Fruit fly (Drosophila melanogaster) whole organism, embryonic: Measurements from ENCODE around the gene SecS.

Experiments used
- Ada2b ChIP-seq: fragments of 200-800 bp; sonication (Bioruptor generic); IDR thresholded peaks from 2 replicates; pipeline ENCODE4 v1.3.6; 2022; ENCODE audit warnings: missing biosample characterization, missing genetic modification characterization
- BtbVII ChIP-seq: fragments of 200-800 bp; sonication (Bioruptor generic); optimal IDR thresholded peaks from 3 replicates; lab custom pipeline; 2017; ENCODE audit warnings: missing biosample characterization, mild to moderate bottlenecking, missing genetic modification characterization
- CG1024 ChIP-seq: fragments of 200-800 bp; sonication (Bioruptor generic); IDR thresholded peaks from 2 replicates; pipeline ENCODE4 v1.3.6; 2022; ENCODE audit warnings: missing biosample characterization, missing genetic modification characterization
- CG11093 ChIP-seq: fragments of 200-800 bp; sonication (Bioruptor generic); IDR thresholded peaks from 3 replicates; pipeline ENCODE4 v1.3.6; 2022; ENCODE audit warnings: missing biosample characterization, missing genetic modification characterization
- CG13624 ChIP-seq: fragments of 200-800 bp; sonication (Bioruptor generic); optimal IDR thresholded peaks from 2 replicates; lab custom pipeline; 2016; ENCODE audit warnings: missing biosample characterization, missing genetic modification characterization
- CG13775 ChIP-seq: fragments of 200-800 bp; sonication (Bioruptor generic); optimal IDR thresholded peaks from 3 replicates; lab custom pipeline; 2017; ENCODE audit warnings: missing biosample characterization, mild to moderate bottlenecking, missing genetic modification characterization
- CG13894 ChIP-seq: fragments of 200-800 bp; sonication (Bioruptor generic); optimal IDR thresholded peaks from 3 replicates; lab custom pipeline; 2018; ENCODE audit warnings: missing biosample characterization, mild to moderate bottlenecking, missing genetic modification characterization, moderate library complexity
- CG1602 ChIP-seq: fragments of 200-800 bp; sonication (Bioruptor generic); optimal IDR thresholded peaks from 3 replicates; lab custom pipeline; 2016; ENCODE audit warnings: missing biosample characterization, missing genetic modification characterization
- CG18476 ChIP-seq: fragments of 200-800 bp; sonication (Bioruptor generic); optimal IDR thresholded peaks from 2 replicates; lab custom pipeline; 2016; ENCODE audit warnings: missing biosample characterization, mild to moderate bottlenecking, missing genetic modification characterization
- CG31365 ChIP-seq: fragments of 200-800 bp; sonication (Bioruptor generic); optimal IDR thresholded peaks from 2 replicates; lab custom pipeline; 2018; ENCODE audit warnings: missing biosample characterization, mild to moderate bottlenecking, missing genetic modification characterization
- CG32767 ChIP-seq: fragments of 200-800 bp; sonication (Bioruptor generic); IDR thresholded peaks from 2 replicates; pipeline ENCODE4 v1.3.6; 2022; ENCODE audit warnings: missing biosample characterization, missing genetic modification characterization
- CG42726 ChIP-seq: fragments of 200-800 bp; sonication (Bioruptor generic); IDR thresholded peaks from 2 replicates; pipeline ENCODE4 v1.3.6; 2022; ENCODE audit warnings: missing biosample characterization, missing genetic modification characterization; ENCODE audit not compliant: partially characterized antibody
- CG4282 ChIP-seq: fragments of 200-800 bp; sonication (Bioruptor generic); optimal IDR thresholded peaks from 2 replicates; lab custom pipeline; 2016; ENCODE audit warnings: missing biosample characterization, missing genetic modification characterization
- CG4328 ChIP-seq: fragments of 200-800 bp; sonication (Bioruptor generic); optimal IDR thresholded peaks from 3 replicates; lab custom pipeline; 2017; ENCODE audit warnings: missing biosample characterization, missing genetic modification reagents, missing genetic modification characterization
- CG4617 ChIP-seq: fragments of 200-800 bp; sonication (Bioruptor generic); optimal IDR thresholded peaks from 3 replicates; lab custom pipeline; 2016; ENCODE audit warnings: missing biosample characterization, missing genetic modification characterization, borderline replicate concordance
- CG4854 ChIP-seq: fragments of 200-800 bp; sonication (Bioruptor generic); optimal IDR thresholded peaks from 2 replicates; lab custom pipeline; 2016; ENCODE audit warnings: missing biosample characterization, missing genetic modification characterization, inconsistent platforms
- CG6791 ChIP-seq: fragments of 200-800 bp; sonication (Bioruptor generic); IDR thresholded peaks from 3 replicates; pipeline ENCODE4 v1.3.6; 2022; ENCODE audit warnings: missing biosample characterization, missing genetic modification characterization; ENCODE audit not compliant: partially characterized antibody
- CG7357 ChIP-seq: fragments of 200-800 bp; sonication (Bioruptor generic); IDR thresholded peaks from 3 replicates; pipeline ENCODE4 v1.3.6; 2022; ENCODE audit warnings: missing biosample characterization, missing genetic modification characterization
- CG7372 ChIP-seq: fragments of 200-800 bp; sonication (Bioruptor generic); IDR thresholded peaks from 2 replicates; pipeline ENCODE4 v1.3.6; 2022; ENCODE audit warnings: missing biosample characterization, missing genetic modification characterization
- CG8089 ChIP-seq: fragments of 200-800 bp; sonication (Bioruptor generic); optimal IDR thresholded peaks from 3 replicates; lab custom pipeline; 2016; ENCODE audit warnings: missing biosample characterization, missing genetic modification characterization
- CG8290 ChIP-seq, 3 experiments: fragments of 200-800 bp; sonication (Bioruptor generic); optimal IDR thresholded peaks; 2 replicates each; lab custom pipeline; 2016 to 2019; ENCODE audit warnings: missing biosample characterization in 3 of 3, missing genetic modification characterization in 3 of 3, mild to moderate bottlenecking in 2 of 3, moderate library complexity in 1 of 3
- CG9797 ChIP-seq: fragments of 200-800 bp; sonication (Bioruptor generic); optimal IDR thresholded peaks from 3 replicates; lab custom pipeline; 2018; ENCODE audit warnings: missing biosample characterization, mild to moderate bottlenecking, missing genetic modification characterization
- CTCF ChIP-seq: fragments of 200-800 bp; sonication (Bioruptor generic); optimal IDR thresholded peaks from 2 replicates; lab custom pipeline; 2017; ENCODE audit warnings: missing biosample characterization, mild to moderate bottlenecking, missing genetic modification characterization, moderate library complexity
- Dek ChIP-seq: fragments of 200-800 bp; sonication (Bioruptor generic); optimal IDR thresholded peaks from 3 replicates; lab custom pipeline; 2019; ENCODE audit warnings: missing biosample characterization, mild to moderate bottlenecking, missing genetic modification characterization, moderate library complexity
- Elba2 ChIP-seq: fragments of 200-800 bp; sonication (Bioruptor generic); optimal IDR thresholded peaks from 3 replicates; lab custom pipeline; 2016; ENCODE audit warnings: missing biosample characterization, missing genetic modification characterization
- H2.0 ChIP-seq: fragments of 200-800 bp; sonication (Bioruptor generic); IDR thresholded peaks from 2 replicates; pipeline ENCODE4 v1.3.6; 2022; ENCODE audit warnings: missing biosample characterization, missing genetic modification characterization
- Mes4 ChIP-seq: fragments of 200-800 bp; sonication (Bioruptor generic); optimal IDR thresholded peaks from 2 replicates; lab custom pipeline; 2016; ENCODE audit warnings: missing biosample characterization, missing genetic modification characterization
- Myb ChIP-seq: fragments of 200-800 bp; sonication (Bioruptor generic); optimal IDR thresholded peaks from 2 replicates; lab custom pipeline; 2016; ENCODE audit warnings: missing biosample characterization, missing genetic modification characterization
- NFAT ChIP-seq: fragments of 200-800 bp; sonication (Bioruptor generic); IDR thresholded peaks from 2 replicates; pipeline ENCODE4 v1.3.6; 2022; ENCODE audit warnings: missing biosample characterization, missing genetic modification characterization
- amos ChIP-seq: fragments of 200-800 bp; sonication (Bioruptor generic); IDR thresholded peaks from 2 replicates; pipeline ENCODE4 v1.3.6; 2022; ENCODE audit warnings: missing biosample characterization, missing genetic modification characterization; ENCODE audit not compliant: partially characterized antibody
- chinmo ChIP-seq: fragments of 200-800 bp; sonication (Bioruptor generic); IDR thresholded peaks from 4 replicates; pipeline ENCODE4 v1.3.6; 2022; ENCODE audit warnings: missing biosample characterization, missing genetic modification characterization; ENCODE audit not compliant: partially characterized antibody
- ci ChIP-seq: fragments of 200-800 bp; sonication (Bioruptor generic); IDR thresholded peaks from 3 replicates; pipeline ENCODE4 v1.3.6; 2022; ENCODE audit warnings: missing biosample characterization, missing genetic modification characterization
- crc ChIP-seq: fragments of 200-800 bp; sonication (Bioruptor generic); optimal IDR thresholded peaks from 2 replicates; lab custom pipeline; 2016; ENCODE audit warnings: missing biosample characterization, missing genetic modification characterization
- dysf ChIP-seq: fragments of 200-800 bp; sonication (Bioruptor generic); IDR thresholded peaks from 3 replicates; pipeline ENCODE4 v1.3.6; 2022; ENCODE audit warnings: missing biosample characterization, missing genetic modification characterization
- en ChIP-seq: fragments of 200-800 bp; sonication (Bioruptor generic); optimal IDR thresholded peaks from 2 replicates; lab custom pipeline; 2016; ENCODE audit warnings: missing biosample characterization, missing genetic modification characterization
- ewg ChIP-seq: fragments of 200-800 bp; sonication (Bioruptor generic); optimal IDR thresholded peaks from 3 replicates; lab custom pipeline; 2017; ENCODE audit warnings: mild to moderate bottlenecking, missing biosample characterization, missing genetic modification reagents, missing genetic modification characterization
- gcm ChIP-seq: fragments of 200-800 bp; sonication (Bioruptor generic); optimal IDR thresholded peaks from 2 replicates; lab custom pipeline; 2019; ENCODE audit warnings: missing biosample characterization, mild to moderate bottlenecking, missing genetic modification characterization, moderate library complexity
- gro ChIP-seq: fragments of 200-800 bp; sonication (Bioruptor generic); optimal IDR thresholded peaks from 2 replicates; lab custom pipeline; 2016; ENCODE audit warnings: missing biosample characterization, missing genetic modification characterization
- hkb ChIP-seq, 2 experiments: fragments of 200-800 bp in 1 of 2; fragments of >200 bp in 1 of 2; sonication (Bioruptor generic) in 1 of 2; IDR thresholded peaks in 1 of 2; optimal IDR thresholded peaks in 1 of 2; 2 replicates each; pipeline versions ENCODE4 v1.3.6 to Lab custom; 2017 to 2022; ENCODE audit warnings: missing biosample characterization in 1 of 2, missing genetic modification characterization in 1 of 2
- ken ChIP-seq: fragments of 200-800 bp; sonication (Bioruptor generic); IDR thresholded peaks from 3 replicates; pipeline ENCODE4 v1.3.6; 2022; ENCODE audit warnings: missing biosample characterization, missing genetic modification characterization
- pb ChIP-seq: fragments of 200-800 bp; sonication (Bioruptor generic); optimal IDR thresholded peaks from 3 replicates; lab custom pipeline; 2016; ENCODE audit warnings: missing biosample characterization, missing genetic modification characterization
- pfk ChIP-seq: fragments of 200-800 bp; sonication (Bioruptor generic); optimal IDR thresholded peaks from 2 replicates; lab custom pipeline; 2018; ENCODE audit warnings: missing biosample characterization, mild to moderate bottlenecking, missing genetic modification characterization, moderate library complexity
- sc ChIP-seq, 3 experiments: fragments of >200 bp in 2 of 3; fragments of 200-800 bp in 1 of 3; sonication (Bioruptor generic) in 1 of 3; optimal IDR thresholded peaks; 2 replicates in 2 of 3; 3 replicates in 1 of 3; lab custom pipeline; 2017; ENCODE audit warnings: mild to moderate bottlenecking in 1 of 3, missing biosample characterization in 1 of 3, missing genetic modification characterization in 1 of 3, missing genetic modification reagents in 1 of 3
- schlank ChIP-seq: fragments of 200-800 bp; sonication (Bioruptor generic); optimal IDR thresholded peaks from 2 replicates; lab custom pipeline; 2018; ENCODE audit warnings: missing biosample characterization, mild to moderate bottlenecking, missing genetic modification characterization
- seq ChIP-seq: fragments of 200-800 bp; sonication (Bioruptor generic); IDR thresholded peaks from 2 replicates; pipeline ENCODE4 v1.3.6; 2022; ENCODE audit warnings: missing biosample characterization, missing genetic modification characterization
- sima ChIP-seq: fragments of 200-800 bp; sonication (Bioruptor generic); optimal IDR thresholded peaks from 2 replicates; lab custom pipeline; 2016; ENCODE audit warnings: missing biosample characterization, missing genetic modification characterization
- slou ChIP-seq: fragments of 200-800 bp; sonication (Bioruptor generic); optimal IDR thresholded peaks from 3 replicates; lab custom pipeline; 2016; ENCODE audit warnings: missing biosample characterization, missing genetic modification characterization
- ssp ChIP-seq: fragments of 200-800 bp; sonication (Bioruptor generic); IDR thresholded peaks from 2 replicates; pipeline ENCODE4 v1.3.6; 2022; ENCODE audit warnings: missing biosample characterization, missing genetic modification characterization
- stc ChIP-seq: fragments of 200-800 bp; sonication (Bioruptor generic); IDR thresholded peaks from 2 replicates; pipeline ENCODE4 v1.3.6; 2022; ENCODE audit warnings: missing biosample characterization, missing genetic modification characterization
- zfh1 ChIP-seq: fragments of 200-800 bp; sonication (Bioruptor generic); IDR thresholded peaks from 3 replicates; pipeline ENCODE4 v1.3.6; 2022; ENCODE audit warnings: missing biosample characterization, missing genetic modification characterization

Gene SecS

DNA sequence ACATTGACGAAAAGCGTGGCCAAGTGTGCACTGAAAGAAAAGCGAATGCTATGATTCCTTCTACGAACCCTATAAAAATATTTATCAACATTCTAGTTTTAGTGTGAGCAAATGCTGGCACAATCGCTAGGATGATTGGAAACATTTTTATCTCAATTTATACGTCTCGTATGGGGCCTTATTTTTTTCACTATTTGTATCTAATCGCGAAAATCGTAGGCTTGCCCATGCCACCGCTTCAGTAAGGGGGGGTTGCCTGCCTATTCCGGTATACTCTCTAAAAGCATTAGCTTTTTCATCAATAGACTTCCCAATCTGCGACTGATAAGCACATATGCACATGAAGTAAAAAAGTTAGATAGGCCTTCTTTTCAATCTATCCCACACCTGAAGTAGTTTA, 35.6 kb upstream of the SecS start (continued):
- TF ChIP-seq CG13894 (tag; lab: Kevin White, UChicago) = no peak
- TF ChIP-seq schlank (tag; lab: Kevin White, UChicago) = peak; percentile 69
- peak; percentile 56 for TF ChIP-seq gcm (GFP tag; lab: Kevin White, UChicago)
- peak; percentile 58 for TF ChIP-seq CG13624 (GFP tag; lab: Kevin White, UChicago)
- TF ChIP-seq Myb = peak; percentile 55
- peak; percentile 60 for TF ChIP-seq en (GFP tag; lab: Kevin White, UChicago)
- TF ChIP-seq CG31365 (tag; lab: Kevin White, UChicago) = peak; percentile 51
- TF ChIP-seq CG4282 (GFP tag; lab: Kevin White, UChicago) = peak; percentile 53
- TF ChIP-seq chinmo (GFP tag; lab: Robert Waterston, UW) = peak; percentile 50; the same call in 1 of the 4 replicates
- TF ChIP-seq CG1602 = peak; percentile 56
- peak; percentile 84 for TF ChIP-seq NFAT (GFP tag; lab: Robert Waterston, UW)
- no peak for TF ChIP-seq Elba2
- peak; percentile 88 for TF ChIP-seq zfh1 (GFP tag; lab: Robert Waterston, UW)
- TF ChIP-seq ewg (GFP tag; lab: Kevin White, UChicago) = peak; percentile 69
- no peak for TF ChIP-seq CG6791 (GFP tag; lab: Robert Waterston, UW)
- TF ChIP-seq hkb (optimal IDR thresholded peaks at IDR 0.05; lab: Kevin White, UChicago) = no peak
- TF ChIP-seq hkb (GFP tag; IDR thresholded peaks at IDR 0.05; lab: Robert Waterston, UW) = peak; percentile 92
- TF ChIP-seq ci = peak; percentile 96
- peak; percentile 67; the same call in 1 of the 2 replicates for TF ChIP-seq CG32767 (GFP tag; lab: Robert Waterston, UW)
- peak; percentile 40 for TF ChIP-seq slou (GFP tag; lab: Kevin White, UChicago)
- TF ChIP-seq ken (GFP tag; lab: Robert Waterston, UW) = peak; percentile 92
- TF ChIP-seq Mes4 (GFP tag; lab: Kevin White, UChicago) = peak; percentile 49
- TF ChIP-seq Dek = peak; percentile 79
- TF ChIP-seq CG13775 (GFP tag; lab: Kevin White, UChicago) = peak; percentile 71
- TF ChIP-seq CG1024 (GFP tag; lab: Robert Waterston, UW) = peak; percentile 76
- TF ChIP-seq sc (optimal IDR thresholded peaks at IDR 0.05; lab: Kevin White, UChicago) = no peak
- peak; percentile 74 for TF ChIP-seq sc (GFP tag; optimal IDR thresholded peaks at IDR 0.05; lab: Kevin White, UChicago)
- peak; percentile 62 for TF ChIP-seq BtbVII
- TF ChIP-seq CG42726 (GFP tag; lab: Robert Waterston, UW) = no peak
- peak; percentile 45 for TF ChIP-seq crc
- peak; percentile 84 for TF ChIP-seq seq (GFP tag; lab: Robert Waterston, UW)
- peak; percentile 53 for TF ChIP-seq CG8089 (GFP tag; lab: Kevin White, UChicago)
- peak; percentile 14 for TF ChIP-seq CTCF (GFP tag; lab: Kevin White, UChicago)
- no peak for TF ChIP-seq pfk (GFP tag; lab: Kevin White, UChicago)
- peak; percentile 60; the same call in 1 of the 2 replicates for TF ChIP-seq CG7372
- TF ChIP-seq sima (GFP tag; lab: Kevin White, UChicago) = peak; percentile 51
- TF ChIP-seq CG4854 (GFP tag; lab: Kevin White, UChicago) = peak; percentile 50
- peak; percentile 84 for TF ChIP-seq stc (GFP tag; lab: Robert Waterston, UW)
- TF ChIP-seq dysf (GFP tag; lab: Robert Waterston, UW) = peak; percentile 91
- TF ChIP-seq CG4328 (GFP tag; lab: Kevin White, UChicago) = no peak
- TF ChIP-seq CG8290 (GFP tag; optimal IDR thresholded peaks at IDR 0.05; lab: Kevin White, UChicago) = no peak
- TF ChIP-seq CG8290 (tag; optimal IDR thresholded peaks at IDR 0.05; lab: Kevin White, UChicago) = peak in 1 of 2 experiments; percentile 84
- TF ChIP-seq CG7357 (GFP tag; lab: Robert Waterston, UW) = peak; percentile 68; the same call in 2 of the 3 replicates
- TF ChIP-seq CG9797 = peak; percentile 5
- TF ChIP-seq ssp (GFP tag; lab: Robert Waterston, UW) = peak; percentile 59
- TF ChIP-seq CG4617 = no peak
- TF ChIP-seq CG18476 = peak; percentile 65
- peak; percentile 49; the same call in 1 of the 3 replicates for TF ChIP-seq CG11093
- TF ChIP-seq pb (GFP tag; lab: Kevin White, UChicago) = peak; percentile 41
- peak; percentile 91 for TF ChIP-seq Ada2b (GFP tag; lab: Robert Waterston, UW)
- no peak for TF ChIP-seq amos (GFP tag; lab: Robert Waterston, UW)
- peak; percentile 82 for TF ChIP-seq gro
- TF ChIP-seq H2.0 = peak; percentile 85
